Fruit fly (Drosophila melanogaster): ENCODE results near the gene CG18304.
A peak's percentile ranks its signal among the peaks of the same experiment; 100 is the strongest.

Gene CG18304

dm6 chr2L:6956725-6957124 lies 14.1 kb upstream of the CG18304 start, which contains the start of the genes CG13775 and CG3430 (continued):
- no peak for TF ChIP-seq prd (optimal IDR thresholded peaks at IDR 0.05)
- TF ChIP-seq prd (GFP tag; IDR thresholded peaks at IDR 0.05) = no peak
- TF ChIP-seq CG2712 (tag; optimal IDR thresholded peaks at IDR 0.05) = no peak
- no peak for TF ChIP-seq tgo (GFP tag; IDR thresholded peaks at IDR 0.05)
- no peak for TF ChIP-seq ac (GFP tag; optimal IDR thresholded peaks at IDR 0.05)
- TF ChIP-seq CG11723 (GFP tag; optimal IDR thresholded peaks at IDR 0.05) = no peak
- no peak for TF ChIP-seq hkb (optimal IDR thresholded peaks at IDR 0.05)
- TF ChIP-seq hkb (GFP tag; IDR thresholded peaks at IDR 0.05) = 0 out of 2 replicates have a peak, but pooled peaks have one; percentile 21
- TF ChIP-seq Gsc (GFP tag; IDR thresholded peaks at IDR 0.05) = no peak
- no peak for TF ChIP-seq ind (GFP tag; optimal IDR thresholded peaks at IDR 0.05)
- TF ChIP-seq aop (GFP tag; IDR thresholded peaks at IDR 0.05) = peak; percentile 94
- 0 out of 2 replicates have a peak, but pooled peaks have one; percentile 15 for TF ChIP-seq CG6272 (GFP tag; IDR thresholded peaks at IDR 0.05)
- TF ChIP-seq emc (GFP tag; optimal IDR thresholded peaks at IDR 0.05) = no peak
- TF ChIP-seq Antp (GFP tag; optimal IDR thresholded peaks at IDR 0.05) = peak; percentile 62
- TF ChIP-seq peb (GFP tag; IDR thresholded peaks at IDR 0.05) = no peak
- peak; percentile 67 for TF ChIP-seq Rfx (GFP tag; IDR thresholded peaks at IDR 0.05)
- TF ChIP-seq CG2889 (GFP tag; IDR thresholded peaks at IDR 0.05) = no peak
- TF ChIP-seq pan (optimal IDR thresholded peaks at IDR 0.05) = no peak
- peak in 1 of 2 experiments; percentile 49 for TF ChIP-seq pan (GFP tag; optimal IDR thresholded peaks at IDR 0.05 in 1 of 2, IDR thresholded peaks at IDR 0.05 in 1 of 2)
- TF ChIP-seq Bdp1 (GFP tag; optimal IDR thresholded peaks at IDR 0.05) = no peak
- TF ChIP-seq Gug (GFP tag; IDR thresholded peaks at IDR 0.05) = peak; percentile 16; the same call in 1 of the 4 replicates
- TF ChIP-seq sens (GFP tag) = peak; percentile 86
- peak; percentile 41 for TF ChIP-seq Myb (GFP tag; optimal IDR thresholded peaks at IDR 0.05)
- TF ChIP-seq CG14860 (GFP tag; IDR thresholded peaks at IDR 0.05; ENCODE audit: partially characterized antibody) = peak; percentile 54; the same call in 2 of the 3 replicates
- TF ChIP-seq lmd (GFP tag; IDR thresholded peaks at IDR 0.05) = no peak
- TF ChIP-seq NK7.1 (GFP tag; optimal IDR thresholded peaks at IDR 0.05) = no peak
- TF ChIP-seq slou (GFP tag; optimal IDR thresholded peaks at IDR 0.05) = no peak
- no peak for TF ChIP-seq cad (GFP tag; optimal IDR thresholded peaks at IDR 0.05)
- TF ChIP-seq Ssrp (tag; optimal IDR thresholded peaks at IDR 0.05) = no peak
- TF ChIP-seq CG32532 (GFP tag; IDR thresholded peaks at IDR 0.05) = peak; percentile 56; the same call in 1 of the 2 replicates
- no peak for TF ChIP-seq CG17612 (GFP tag; IDR thresholded peaks at IDR 0.05)
- TF ChIP-seq CG14667 (GFP tag; IDR thresholded peaks at IDR 0.05) = no peak
- no peak for TF ChIP-seq HHEX (GFP tag; optimal IDR thresholded peaks at IDR 0.05)
- TF ChIP-seq croc (GFP tag; conservative IDR thresholded peaks at IDR 0.05) = no peak
- no peak for TF ChIP-seq al (GFP tag; IDR thresholded peaks at IDR 0.05)
- peak; percentile 26 for TF ChIP-seq CG30403 (GFP tag; optimal IDR thresholded peaks at IDR 0.05)
- TF ChIP-seq NC2α (GFP tag; optimal IDR thresholded peaks at IDR 0.05) = peak; percentile 31
- TF ChIP-seq sna (GFP tag; IDR thresholded peaks at IDR 0.05; ENCODE audit: partially characterized antibody) = peak; percentile 53; the same call in 1 of the 2 replicates
- peak; percentile 8 for TF ChIP-seq jumu (GFP tag; optimal IDR thresholded peaks at IDR 0.05)
- no peak for TF ChIP-seq Lpt (GFP tag; optimal IDR thresholded peaks at IDR 0.05)
- TF ChIP-seq CG11696 (GFP tag; IDR thresholded peaks at IDR 0.05) = no peak
- TF ChIP-seq CG6813 (GFP tag; optimal IDR thresholded peaks at IDR 0.05) = no peak
- TF ChIP-seq Mrtf (GFP tag; IDR thresholded peaks at IDR 0.05) = no peak
- TF ChIP-seq CG10321 (GFP tag; IDR thresholded peaks at IDR 0.05) = no peak
- no peak for TF ChIP-seq CG12219 (GFP tag; optimal IDR thresholded peaks at IDR 0.05)
- TF ChIP-seq CG13123 (GFP tag; optimal IDR thresholded peaks at IDR 0.05) = no peak
- TF ChIP-seq Mes4 (GFP tag; optimal IDR thresholded peaks at IDR 0.05) = peak; percentile 8
- no peak for TF ChIP-seq da (GFP tag; optimal IDR thresholded peaks at IDR 0.05)
- TF ChIP-seq mld (GFP tag; IDR thresholded peaks at IDR 0.05; ENCODE audit: partially characterized antibody) = 0 out of 3 replicates have a peak, but pooled peaks have one; percentile 30
- peak; percentile 96 for TF ChIP-seq MBD-R2 (GFP tag; IDR thresholded peaks at IDR 0.05)
- TF ChIP-seq wek (GFP tag; optimal IDR thresholded peaks at IDR 0.05) = no peak
- peak; percentile 78 for TF ChIP-seq pzg (GFP tag; optimal IDR thresholded peaks at IDR 0.05)
- no peak for TF ChIP-seq CG9215 (GFP tag; IDR thresholded peaks at IDR 0.05)
- TF ChIP-seq grau (tag; optimal IDR thresholded peaks at IDR 0.05) = no peak
